Fruit fly (Drosophila melanogaster) whole organism, adult: ENCODE data around the gene edin.

ENCODE experiments used
- CG11617 ChIP-seq: fragments of 200-800 bp; sonication (Bioruptor generic); optimal IDR thresholded peaks from 2 replicates; lab custom pipeline; 2017; ENCODE audit warnings: mild to moderate bottlenecking, missing biosample characterization, missing genetic modification reagents, missing genetic modification characterization
- CG12768 ChIP-seq: fragments of 200-800 bp; sonication (Bioruptor generic); optimal IDR thresholded peaks from 2 replicates; lab custom pipeline; 2017; ENCODE audit warnings: missing biosample characterization, missing genetic modification characterization, mild to moderate bottlenecking, moderate library complexity, missing genetic modification reagents
- CG33017 ChIP-seq: fragments of 200-800 bp; sonication (Bioruptor generic); optimal IDR thresholded peaks from 2 replicates; lab custom pipeline; 2018; ENCODE audit warnings: missing biosample characterization, mild to moderate bottlenecking, missing genetic modification characterization, moderate library complexity
- CG5204 ChIP-seq: fragments of 200-800 bp; sonication (Bioruptor generic); optimal IDR thresholded peaks from 2 replicates; lab custom pipeline; 2016; ENCODE audit warnings: missing biosample characterization, missing genetic modification characterization
- CG7045 ChIP-seq: fragments of 200-800 bp; sonication (Bioruptor generic); optimal IDR thresholded peaks from 2 replicates; lab custom pipeline; 2017; ENCODE audit warnings: missing biosample characterization, mild to moderate bottlenecking, missing genetic modification characterization
- CG7101 ChIP-seq: fragments of 200-800 bp; sonication (Bioruptor generic); optimal IDR thresholded peaks from 2 replicates; lab custom pipeline; 2018; ENCODE audit warnings: missing biosample characterization, mild to moderate bottlenecking, missing genetic modification characterization, moderate library complexity
- Clk ChIP-seq: fragments of 200-800 bp; sonication (Bioruptor generic); optimal IDR thresholded peaks from 2 replicates; lab custom pipeline; 2017; ENCODE audit warnings: missing biosample characterization, missing genetic modification characterization
- Crg-1 ChIP-seq: fragments of 200-800 bp; sonication (Bioruptor generic); optimal IDR thresholded peaks from 2 replicates; lab custom pipeline; 2016; ENCODE audit warnings: missing biosample characterization, missing genetic modification characterization
- bab1 ChIP-seq: fragments of 200-800 bp; sonication (Bioruptor generic); optimal IDR thresholded peaks from 3 replicates; lab custom pipeline; 2019; ENCODE audit warnings: missing biosample characterization, mild to moderate bottlenecking, missing genetic modification characterization, moderate library complexity
- kay ChIP-seq: fragments of 200-800 bp; sonication (Bioruptor generic); peaks from one replicate; lab custom pipeline; 2016; ENCODE audit warnings: missing biosample characterization, missing genetic modification characterization, borderline replicate concordance
- pad ChIP-seq: fragments of 200-800 bp; sonication (Bioruptor generic); optimal IDR thresholded peaks from 3 replicates; lab custom pipeline; 2017; ENCODE audit warnings: missing biosample characterization, missing genetic modification characterization, mild to moderate bottlenecking, moderate library complexity, missing genetic modification reagents

DNA sequence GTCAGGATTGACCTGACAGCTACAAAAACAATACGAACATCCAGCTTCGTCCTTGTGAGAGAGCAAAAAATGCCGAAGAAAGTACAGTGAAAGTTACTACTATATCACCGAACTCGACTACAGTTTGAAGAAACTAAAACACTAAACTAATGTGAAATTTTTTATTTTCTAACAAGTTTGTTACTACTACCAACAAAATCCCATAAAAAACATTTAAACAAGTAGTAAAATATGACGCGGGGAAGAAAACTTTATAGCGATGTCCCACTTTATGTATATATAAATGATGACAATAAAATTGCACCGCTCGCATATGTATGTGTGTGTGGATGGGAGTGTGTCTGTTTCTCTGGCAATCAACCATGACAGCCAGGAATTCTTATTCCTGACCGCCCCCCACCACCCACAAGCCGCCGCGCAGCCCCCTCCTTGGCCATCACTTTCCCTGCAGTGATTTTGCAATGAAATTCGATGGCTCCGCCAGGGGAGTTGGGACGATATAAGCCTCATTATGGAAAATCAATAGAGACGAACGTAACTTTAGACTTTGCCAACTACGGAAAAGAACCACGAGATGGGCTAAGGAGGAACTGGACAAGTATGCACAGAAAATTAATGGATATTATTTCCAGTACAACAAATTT, 33.2 kb upstream of the edin start:
- TF ChIP-seq CG12768 (no peak), bab1 (GFP tag; lab: Kevin White, UChicago) (no peak), CG33017 (tag; lab: Kevin White, UChicago) (no peak), kay (GFP tag; lab: Kevin White, UChicago) (no peak), pad (no peak), CG11617 (GFP tag; lab: Kevin White, UChicago) (no peak), CG7101 (tag; lab: Kevin White, UChicago) (no peak), Clk (GFP tag; lab: Kevin White, UChicago) (no peak), Crg-1 (GFP tag; lab: Kevin White, UChicago) (no peak), CG5204 (GFP tag; lab: Kevin White, UChicago) (no peak), CG7045 (no peak)
